Worm (Caenorhabditis elegans) whole organism, L1 larva: ENCODE results near the gene C38H2.2.

Source experiments
- Y116A8C.19 ChIP-seq: sonication (generic microtip); optimal IDR thresholded peaks from 2 replicates; lab custom pipeline; 2016; ENCODE audit warnings: missing compliant biosample characterization, missing genetic modification characterization, borderline replicate concordance
- aha-1 ChIP-seq: fragments of 150-350 bp; optimal IDR thresholded peaks from 2 replicates; lab custom pipeline; 2014; ENCODE audit warnings: missing biosample characterization, missing genetic modification characterization
- alr-1 ChIP-seq: fragments of 200-800 bp; sonication (Bioruptor generic); optimal IDR thresholded peaks from 2 replicates; lab custom pipeline; 2018; ENCODE audit warnings: borderline replicate concordance, mild to moderate bottlenecking, missing genetic modification characterization, missing compliant biosample characterization
- blmp-1 ChIP-seq: fragments of 150-350 bp; optimal IDR thresholded peaks from 2 replicates; lab custom pipeline; 2014; ENCODE audit warnings: missing biosample characterization, missing genetic modification characterization
- ceh-63 ChIP-seq: fragments of 200-800 bp; sonication (Bioruptor generic); optimal IDR thresholded peaks from 2 replicates; lab custom pipeline; 2018; ENCODE audit warnings: mild to moderate bottlenecking, missing genetic modification characterization, missing compliant biosample characterization
- ceh-90 ChIP-seq: sonication (generic microtip); optimal IDR thresholded peaks from 2 replicates; lab custom pipeline; 2016; ENCODE audit warnings: missing genetic modification characterization, missing compliant biosample characterization
- ces-1 ChIP-seq: fragments of 150-350 bp; optimal IDR thresholded peaks from 2 replicates; lab custom pipeline; 2014; ENCODE audit warnings: missing biosample characterization, missing genetic modification reagents, missing genetic modification characterization
- dpl-1 ChIP-seq, 3 experiments: fragments of 150-350 bp in 2 of 3; sonication (generic microtip) in 1 of 3; optimal IDR thresholded peaks; 2 replicates each; lab custom pipeline; 2014 to 2017; ENCODE audit warnings: missing biosample characterization in 3 of 3, missing genetic modification characterization in 3 of 3, missing genetic modification reagents in 3 of 3
- dsc-1 ChIP-seq: sonication (generic microtip); optimal IDR thresholded peaks from 2 replicates; lab custom pipeline; 2016; ENCODE audit warnings: mild to moderate bottlenecking, missing genetic modification characterization, missing compliant biosample characterization
- efl-1 ChIP-seq, 4 experiments: fragments of 150-350 bp; optimal IDR thresholded peaks in 3 of 4; peaks in 1 of 4; 1 replicate in 1 of 4; 2 replicates in 3 of 4; lab custom pipeline; 2014; ENCODE audit warnings: missing biosample characterization in 2 of 4, missing genetic modification characterization in 2 of 4, missing genetic modification reagents in 2 of 4
- egl-13 ChIP-seq: sonication (generic microtip); optimal IDR thresholded peaks from 2 replicates; lab custom pipeline; 2016; ENCODE audit warnings: missing genotype, missing genetic modification reagents, missing genetic modification characterization, missing compliant biosample characterization
- elt-3 ChIP-seq, 6 experiments: fragments of 150-350 bp in 1 of 6; sonication (generic microtip); optimal IDR thresholded peaks; 2 replicates each; lab custom pipeline; 2017 to 2018; ENCODE audit warnings: missing biosample characterization in 6 of 6, missing genetic modification characterization in 6 of 6, inconsistent platforms in 1 of 6
- fkh-10 ChIP-seq: sonication (generic microtip); optimal IDR thresholded peaks from 2 replicates; lab custom pipeline; 2017; ENCODE audit warnings: missing biosample characterization, missing genetic modification reagents, missing genetic modification characterization
- fkh-4 ChIP-seq: sonication (generic microtip); optimal IDR thresholded peaks from 2 replicates; lab custom pipeline; 2016; ENCODE audit warnings: missing compliant biosample characterization, missing genetic modification characterization, borderline replicate concordance
- grh-1 ChIP-seq: fragments of 200-800 bp; sonication (Bioruptor generic); IDR thresholded peaks from 2 replicates; pipeline ENCODE4 v1.3.6; 2022; ENCODE audit warnings: missing genetic modification reagents, missing genetic modification characterization, missing compliant biosample characterization
- hlh-4 ChIP-seq: sonication (generic microtip); optimal IDR thresholded peaks from 2 replicates; lab custom pipeline; 2016; ENCODE audit warnings: mild to moderate bottlenecking, missing genetic modification characterization, missing compliant biosample characterization
- irx-1 ChIP-seq: sonication (generic microtip); optimal IDR thresholded peaks from 2 replicates; lab custom pipeline; 2016; ENCODE audit warnings: missing genetic modification characterization, missing compliant biosample characterization
- lin-14 ChIP-seq: fragments of 200-800 bp; sonication (Bioruptor generic); optimal IDR thresholded peaks from 2 replicates; lab custom pipeline; 2018; ENCODE audit warnings: mild to moderate bottlenecking, missing genetic modification characterization, moderate library complexity, missing compliant biosample characterization
- lin-35 ChIP-seq, 2 experiments: fragments of 150-350 bp; optimal IDR thresholded peaks; 2 replicates each; lab custom pipeline; 2014; ENCODE audit warnings: missing biosample characterization in 2 of 2, missing genetic modification characterization in 2 of 2, missing genetic modification reagents in 2 of 2
- lsy-2 ChIP-seq, 2 experiments: fragments of 150-350 bp; optimal IDR thresholded peaks; 2 replicates each; lab custom pipeline; 2014; ENCODE audit warnings: missing biosample characterization in 2 of 2, missing genetic modification characterization in 2 of 2
- mab-9 ChIP-seq: fragments of 200-800 bp; sonication (Bioruptor generic); IDR thresholded peaks from 2 replicates; pipeline ENCODE4 v1.3.6; 2022; ENCODE audit warnings: missing genetic modification reagents, missing genetic modification characterization, missing compliant biosample characterization
- mdl-1 ChIP-seq, 2 experiments: fragments of 150-350 bp; optimal IDR thresholded peaks; 2 replicates each; lab custom pipeline; 2014 to 2017; ENCODE audit warnings: missing biosample characterization in 2 of 2, missing genetic modification characterization in 2 of 2, inconsistent platforms in 1 of 2
- mef-2 ChIP-seq: fragments of 150-350 bp; optimal IDR thresholded peaks from 2 replicates; lab custom pipeline; 2014; ENCODE audit warnings: missing biosample characterization, missing genetic modification characterization
- nhr-237 ChIP-seq: fragments of 150-350 bp; optimal IDR thresholded peaks from 2 replicates; lab custom pipeline; 2014; ENCODE audit warnings: missing biosample characterization, missing genetic modification characterization
- nhr-71 ChIP-seq: sonication (generic microtip); optimal IDR thresholded peaks from 2 replicates; lab custom pipeline; 2016; ENCODE audit warnings: mild to moderate bottlenecking, missing genetic modification characterization, moderate library complexity, missing compliant biosample characterization
- nhr-85 ChIP-seq: sonication (generic microtip); peaks from one replicate; lab custom pipeline; 2016; ENCODE audit warnings: missing genetic modification characterization, inconsistent platforms, missing compliant biosample characterization
- pax-3 ChIP-seq: fragments of 200-800 bp; sonication (Bioruptor generic); optimal IDR thresholded peaks from 2 replicates; lab custom pipeline; 2018; ENCODE audit warnings: mild to moderate bottlenecking, missing genetic modification characterization, moderate library complexity, missing compliant biosample characterization
- pqm-1 ChIP-seq: sonication (generic microtip); optimal IDR thresholded peaks from 3 replicates; lab custom pipeline; 2017; ENCODE audit warnings: missing biosample characterization, missing genetic modification characterization
- skn-1 ChIP-seq: fragments of 150-350 bp; optimal IDR thresholded peaks from 2 replicates; lab custom pipeline; 2014; ENCODE audit warnings: missing biosample characterization, missing genetic modification characterization
- snpc-4 ChIP-seq: fragments of 150-350 bp; optimal IDR thresholded peaks from 2 replicates; lab custom pipeline; 2014; ENCODE audit warnings: missing biosample characterization, missing genetic modification characterization
- sox-4 ChIP-seq: sonication (generic microtip); optimal IDR thresholded peaks from 2 replicates; lab custom pipeline; 2016; ENCODE audit warnings: missing genetic modification characterization, missing compliant biosample characterization
- swsn-7 ChIP-seq: sonication (generic microtip); optimal IDR thresholded peaks from 2 replicates; lab custom pipeline; 2016; ENCODE audit warnings: missing genetic modification characterization, missing compliant biosample characterization
- tbx-2 ChIP-seq: sonication (generic microtip); optimal IDR thresholded peaks from 2 replicates; lab custom pipeline; 2016; ENCODE audit warnings: missing genetic modification characterization, missing compliant biosample characterization
- tlp-1 ChIP-seq: fragments of 150-350 bp; optimal IDR thresholded peaks from 2 replicates; lab custom pipeline; 2014; ENCODE audit warnings: missing biosample characterization, missing genetic modification characterization
- unc-130 ChIP-seq: fragments of 150-350 bp; optimal IDR thresholded peaks from 2 replicates; lab custom pipeline; 2017; ENCODE audit warnings: missing biosample characterization, missing genetic modification characterization, inconsistent platforms
- unc-62 ChIP-seq: fragments of 150-350 bp; optimal IDR thresholded peaks from 2 replicates; lab custom pipeline; 2014; ENCODE audit warnings: missing biosample characterization, missing genetic modification reagents, missing genetic modification characterization
- xbp-1 ChIP-seq: sonication (generic microtip); optimal IDR thresholded peaks from 2 replicates; lab custom pipeline; 2016; ENCODE audit warnings: missing genetic modification characterization, missing compliant biosample characterization
- zip-4 ChIP-seq: fragments of 200-800 bp; sonication (Bioruptor generic); optimal IDR thresholded peaks from 2 replicates; lab custom pipeline; 2018; ENCODE audit warnings: mild to moderate bottlenecking, missing genetic modification characterization, moderate library complexity, missing compliant biosample characterization
- ztf-11 ChIP-seq, 2 experiments: sonication (generic microtip); optimal IDR thresholded peaks; 2 replicates each; lab custom pipeline; 2016 to 2017; ENCODE audit warnings: missing genetic modification characterization in 2 of 2, missing biosample characterization in 1 of 2, missing compliant biosample characterization in 1 of 2
- ztf-4 ChIP-seq: fragments of 150-350 bp; optimal IDR thresholded peaks from 2 replicates; lab custom pipeline; 2014; ENCODE audit warnings: missing biosample characterization, missing genetic modification characterization

C38H2.2 gene

ce11 chrIII:10357598-10358186 lies 23.9 kb upstream of the C38H2.2 start, which contains the start of gene umps-1 (continued):
- TF ChIP-seq dpl-1 (GFP tag; optimal IDR thresholded peaks at IDR 0.05; lab: Kevin White, UChicago) = peak; percentile 97 to 99 (median 98)
- no peak for TF ChIP-seq Y116A8C.19 (tag; lab: Kevin White, UChicago)
- TF ChIP-seq blmp-1 (tag; lab: Kevin White, UChicago) = peak; percentile 81
- peak; percentile 63 for TF ChIP-seq irx-1 (tag; lab: Kevin White, UChicago)
- peak in 2 of 6 experiments; percentile 79 to 84 for TF ChIP-seq elt-3 (tag; optimal IDR thresholded peaks at IDR 0.05; lab: Kevin White, UChicago)
- no peak for TF ChIP-seq unc-62 (GFP tag; lab: Kevin White, UChicago)
- TF ChIP-seq sox-4 (tag; lab: Kevin White, UChicago) = no peak
- TF ChIP-seq fkh-4 (tag; lab: Kevin White, UChicago) = no peak
- TF ChIP-seq swsn-7 (tag; lab: Kevin White, UChicago) = peak; percentile 77
- TF ChIP-seq snpc-4 (tag; lab: Kevin White, UChicago) = peak; percentile 44
- no peak for TF ChIP-seq ces-1 (GFP tag; lab: Kevin White, UChicago)
- peak; percentile 76 for TF ChIP-seq unc-130 (tag; lab: Kevin White, UChicago)
- peak; percentile 99 for TF ChIP-seq efl-1 (optimal IDR thresholded peaks at IDR 0.05; lab: Kevin White, UChicago)
- peak; percentile 98 to 100 for TF ChIP-seq efl-1 (GFP tag; optimal IDR thresholded peaks at IDR 0.05 in 1 of 2; lab: Kevin White, UChicago)
- no peak for TF ChIP-seq tlp-1 (tag; lab: Kevin White, UChicago)
- TF ChIP-seq mdl-1 (tag; optimal IDR thresholded peaks at IDR 0.05; lab: Kevin White, UChicago) = peak in 1 of 2 experiments; percentile 63
- TF ChIP-seq hlh-4 (tag; lab: Kevin White, UChicago) = no peak
- peak; percentile 66 for TF ChIP-seq skn-1 (tag; lab: Kevin White, UChicago)
- peak; percentile 98 to 100 for TF ChIP-seq lin-35 (GFP tag; optimal IDR thresholded peaks at IDR 0.05; lab: Kevin White, UChicago)
- no peak for TF ChIP-seq pqm-1 (tag; lab: Kevin White, UChicago)
- peak; percentile 76 for TF ChIP-seq xbp-1
- no peak for TF ChIP-seq ztf-11 (tag; optimal IDR thresholded peaks at IDR 0.05; lab: Kevin White, UChicago)
- no peak for TF ChIP-seq egl-13 (tag; lab: Kevin White, UChicago)
- no peak for TF ChIP-seq mef-2 (tag; lab: Kevin White, UChicago)
- no peak for TF ChIP-seq aha-1 (tag; lab: Kevin White, UChicago)
- TF ChIP-seq ztf-4 (tag; lab: Kevin White, UChicago) = peak; percentile 26
- TF ChIP-seq alr-1 (tag; lab: Kevin White, UChicago) = no peak
- TF ChIP-seq zip-4 (GFP tag; lab: Kevin White, UChicago) = peak; percentile 64
- TF ChIP-seq pax-3 (tag; lab: Kevin White, UChicago) = no peak
- TF ChIP-seq dsc-1 (tag; lab: Kevin White, UChicago) = peak; percentile 42
- TF ChIP-seq mab-9 = no peak
- no peak for TF ChIP-seq ceh-63 (GFP tag; lab: Kevin White, UChicago)
- TF ChIP-seq nhr-85 (tag; lab: Kevin White, UChicago) = peak; percentile 93

- TF ChIP-seq nhr-237 (tag; lab: Kevin White, UChicago) (no peak), lin-14 (GFP tag; lab: Kevin White, UChicago) (peak; percentile 68), fkh-10 (peak; percentile 22), grh-1 (GFP tag; lab: Robert Waterston, UW) (no peak), tbx-2 (no peak), lin-35 (GFP tag; optimal IDR thresholded peaks at IDR 0.05; lab: Kevin White, UChicago) (no peak), nhr-71 (peak; percentile 16), ceh-90 (tag; lab: Kevin White, UChicago) (no peak), lsy-2 (tag; optimal IDR thresholded peaks at IDR 0.05; lab: Kevin White, UChicago) (peak in 1 of 2 experiments; percentile 12), unc-62 (GFP tag; lab: Kevin White, UChicago) (no peak)
- TF ChIP-seq, all 84 proteins: peak for 4
Observed at ce11 chrIII:10358751-10359150, 22.8 kb upstream of the C38H2.2 start.
